Worm (Caenorhabditis elegans) whole organism, young adult: ENCODE data around the gene srx-39.

Source experiments
- D2030.7 ChIP-seq: fragments of 200-800 bp; sonication (Bioruptor generic); IDR thresholded peaks from 2 replicates; pipeline ENCODE4 v1.3.6; 2022; ENCODE audit warnings: missing genetic modification reagents, missing genetic modification characterization, missing compliant biosample characterization
- F10E7.11 ChIP-seq: sonication (generic microtip); optimal IDR thresholded peaks from 2 replicates; lab custom pipeline; 2017; ENCODE audit warnings: mild to moderate bottlenecking, missing genetic modification characterization, moderate library complexity, missing compliant biosample characterization
- F39B2.1 ChIP-seq: fragments of 200-800 bp; sonication (Bioruptor generic); IDR thresholded peaks from 2 replicates; pipeline ENCODE4 v1.3.6; 2022; ENCODE audit warnings: missing genetic modification reagents, missing genetic modification characterization, missing compliant biosample characterization
- Y95B8A.8 ChIP-seq: fragments of 200-800 bp; sonication (Bioruptor generic); IDR thresholded peaks from 2 replicates; pipeline ENCODE4 v1.3.6; 2022; ENCODE audit warnings: missing genetic modification reagents, missing genetic modification characterization, missing compliant biosample characterization
- ama-1 ChIP-seq, 3 experiments: fragments of 150-350 bp in 1 of 3; sonication (generic microtip) in 2 of 3; optimal IDR thresholded peaks; 2 replicates each; lab custom pipeline; 2014 to 2018; ENCODE audit warnings: missing biosample characterization in 2 of 3, missing genetic modification characterization in 2 of 3, missing genetic modification reagents in 2 of 3
- bed-1 ChIP-seq: fragments of 200-800 bp; sonication (Bioruptor generic); IDR thresholded peaks from 2 replicates; pipeline ENCODE4 v1.3.6; 2022; ENCODE audit warnings: missing genetic modification reagents, missing genetic modification characterization, missing compliant biosample characterization
- ceh-27 ChIP-seq: fragments of 200-800 bp; sonication (Bioruptor generic); optimal IDR thresholded peaks from 2 replicates; lab custom pipeline; 2018; ENCODE audit warnings: mild to moderate bottlenecking, missing genetic modification characterization, moderate library complexity, missing compliant biosample characterization
- gei-17 ChIP-seq: fragments of 200-800 bp; sonication (Bioruptor generic); optimal IDR thresholded peaks from 2 replicates; lab custom pipeline; 2018; ENCODE audit warnings: mild to moderate bottlenecking, missing genetic modification characterization, missing compliant biosample characterization
- hsf-1 ChIP-seq: fragments of 200-800 bp; sonication (Bioruptor generic); IDR thresholded peaks from 2 replicates; pipeline ENCODE4 v1.3.6; 2022; ENCODE audit warnings: missing genetic modification reagents, missing genetic modification characterization, missing compliant biosample characterization
- sdz-38 ChIP-seq: sonication (generic microtip); optimal IDR thresholded peaks from 2 replicates; lab custom pipeline; 2016; ENCODE audit warnings: missing genotype, missing genetic modification characterization, missing compliant biosample characterization
- snpc-1.1 ChIP-seq: sonication (generic microtip); optimal IDR thresholded peaks from 2 replicates; lab custom pipeline; 2017; ENCODE audit warnings: missing genetic modification characterization, mild to moderate bottlenecking, missing compliant biosample characterization, antibody characterized with exemption, moderate library complexity, missing genotype, missing genetic modification reagents; ENCODE audit not compliant: insufficient read depth
- tbx-9 ChIP-seq: sonication (generic microtip); optimal IDR thresholded peaks from 2 replicates; lab custom pipeline; 2016; ENCODE audit warnings: borderline replicate concordance, missing genetic modification characterization, inconsistent platforms, missing compliant biosample characterization
- unc-62 ChIP-seq: fragments of 150-350 bp; optimal IDR thresholded peaks from 2 replicates; lab custom pipeline; 2014; ENCODE audit warnings: missing biosample characterization, missing genetic modification reagents, missing genetic modification characterization

DNA sequence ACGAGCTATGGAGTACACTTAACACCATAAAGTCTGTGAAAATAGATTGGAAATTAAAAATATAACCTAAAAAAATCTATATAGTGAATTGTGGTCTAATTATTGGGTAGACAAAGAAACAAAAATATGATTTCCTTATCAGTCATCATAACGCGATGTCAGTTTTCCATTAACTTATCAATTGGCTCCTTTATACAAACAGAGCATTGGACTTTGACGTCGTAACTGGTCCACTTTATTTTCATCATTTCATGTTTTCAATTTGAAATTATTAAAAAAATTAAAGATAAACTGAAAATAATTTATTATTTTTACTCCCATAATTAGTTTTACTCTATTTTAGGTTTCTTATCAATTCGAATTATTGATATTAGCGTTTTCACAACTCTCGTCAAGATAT is 20.5 kb upstream of the srx-39 start:
- TF ChIP-seq Y95B8A.8: no peak
- no peak for TF ChIP-seq ceh-27 (GFP tag; lab: Kevin White, UChicago)
- no peak for TF ChIP-seq sdz-38 (tag; lab: Kevin White, UChicago)
- TF ChIP-seq hsf-1 (GFP tag; lab: Robert Waterston, UW): no peak
- no peak for TF ChIP-seq F39B2.1
- TF ChIP-seq unc-62 (GFP tag; lab: Kevin White, UChicago): no peak
- TF ChIP-seq D2030.7: no peak
- no peak for TF ChIP-seq bed-1
- TF ChIP-seq tbx-9 (tag; lab: Kevin White, UChicago): no peak
- TF ChIP-seq ama-1 (optimal IDR thresholded peaks at IDR 0.05; lab: Kevin White, UChicago): no peak
- no peak for TF ChIP-seq ama-1 (GFP tag; optimal IDR thresholded peaks at IDR 0.05; lab: Kevin White, UChicago)
- TF ChIP-seq F10E7.11: no peak
- no peak for TF ChIP-seq snpc-1.1 (tag; lab: Kevin White, UChicago)
- TF ChIP-seq gei-17 (GFP tag; lab: Kevin White, UChicago): no peak
